Fruit fly (Drosophila melanogaster) whole organism, embryonic: ENCODE measurements around the gene kek6.

Source experiments
- Antp ChIP-seq: fragments of 200-800 bp; sonication (Bioruptor generic); optimal IDR thresholded peaks from 3 replicates; lab custom pipeline; 2016; ENCODE audit warnings: missing biosample characterization, missing genetic modification characterization
- Atf6 ChIP-seq: fragments of 200-800 bp; sonication (Bioruptor generic); IDR thresholded peaks from 2 replicates; pipeline ENCODE4 v1.3.6; 2022; ENCODE audit warnings: missing biosample characterization, missing genetic modification characterization
- CG10274 ChIP-seq: fragments of 200-800 bp; sonication (Bioruptor generic); optimal IDR thresholded peaks from 3 replicates; lab custom pipeline; 2017; ENCODE audit warnings: missing biosample characterization, mild to moderate bottlenecking, missing genetic modification characterization
- CG11247 ChIP-seq: fragments of 200-800 bp; sonication (Bioruptor generic); IDR thresholded peaks from 2 replicates; pipeline ENCODE4 v1.3.6; 2022; ENCODE audit warnings: missing biosample characterization, missing genetic modification characterization
- CG12219 ChIP-seq: fragments of 200-800 bp; sonication (Bioruptor generic); optimal IDR thresholded peaks from 3 replicates; lab custom pipeline; 2018; ENCODE audit warnings: missing biosample characterization, mild to moderate bottlenecking, missing genetic modification characterization
- CG14667 ChIP-seq: fragments of 200-800 bp; sonication (Bioruptor generic); IDR thresholded peaks from 2 replicates; pipeline ENCODE4 v1.3.6; 2022; ENCODE audit warnings: missing biosample characterization, missing genetic modification characterization
- CG16813 ChIP-seq: fragments of 200-800 bp; sonication (Bioruptor generic); IDR thresholded peaks from 3 replicates; pipeline ENCODE4 v1.3.6; 2022; ENCODE audit warnings: missing biosample characterization, missing genetic modification characterization; ENCODE audit not compliant: partially characterized antibody
- CG17385 ChIP-seq: fragments of 200-800 bp; sonication (Bioruptor generic); optimal IDR thresholded peaks from 3 replicates; lab custom pipeline; 2018; ENCODE audit warnings: missing biosample characterization, mild to moderate bottlenecking, missing genetic modification characterization
- CG2889 ChIP-seq: fragments of 200-800 bp; sonication (Bioruptor generic); IDR thresholded peaks from 3 replicates; pipeline ENCODE4 v1.3.6; 2022; ENCODE audit warnings: missing biosample characterization, missing genetic modification characterization
- CG30403 ChIP-seq: fragments of 200-800 bp; sonication (Bioruptor generic); optimal IDR thresholded peaks from 3 replicates; lab custom pipeline; 2016; ENCODE audit warnings: missing biosample characterization, missing genetic modification characterization
- CG3065 ChIP-seq: fragments of 200-800 bp; sonication (Bioruptor generic); optimal IDR thresholded peaks from 2 replicates; lab custom pipeline; 2016; ENCODE audit warnings: missing biosample characterization, missing genetic modification characterization
- CG34422 ChIP-seq: fragments of 200-800 bp; sonication (Bioruptor generic); IDR thresholded peaks from 3 replicates; pipeline ENCODE4 v1.3.6; 2022; ENCODE audit warnings: missing biosample characterization, missing genetic modification characterization
- CG3995 ChIP-seq: fragments of 200-800 bp; sonication (Bioruptor generic); optimal IDR thresholded peaks from 3 replicates; lab custom pipeline; 2016; ENCODE audit warnings: missing biosample characterization, missing genetic modification characterization
- CG4820 ChIP-seq: fragments of 200-800 bp; sonication (Bioruptor generic); optimal IDR thresholded peaks from 3 replicates; lab custom pipeline; 2016; ENCODE audit warnings: missing biosample characterization, missing genetic modification characterization
- CG6654 ChIP-seq: fragments of 200-800 bp; sonication (Bioruptor generic); optimal IDR thresholded peaks from 2 replicates; lab custom pipeline; 2017; ENCODE audit warnings: missing biosample characterization, mild to moderate bottlenecking, missing genetic modification characterization
- CG7556 ChIP-seq: fragments of 200-800 bp; sonication (Bioruptor generic); optimal IDR thresholded peaks from 2 replicates; lab custom pipeline; 2017; ENCODE audit warnings: missing biosample characterization, mild to moderate bottlenecking, missing genetic modification characterization
- CG9609 ChIP-seq: fragments of 200-800 bp; sonication (Bioruptor generic); optimal IDR thresholded peaks from 3 replicates; lab custom pipeline; 2016; ENCODE audit warnings: missing biosample characterization, missing genetic modification characterization
- ERR ChIP-seq: fragments of 200-800 bp; sonication (Bioruptor generic); optimal IDR thresholded peaks from 2 replicates; lab custom pipeline; 2016; ENCODE audit warnings: missing biosample characterization, missing genetic modification characterization
- Fer1 ChIP-seq: fragments of 200-800 bp; sonication (Bioruptor generic); optimal IDR thresholded peaks from 2 replicates; lab custom pipeline; 2017; ENCODE audit warnings: missing biosample characterization, mild to moderate bottlenecking, missing genetic modification characterization
- H15 ChIP-seq: fragments of 200-800 bp; sonication (Bioruptor generic); IDR thresholded peaks from 3 replicates; pipeline ENCODE4 v1.3.6; 2022; ENCODE audit warnings: missing biosample characterization, missing genetic modification characterization
- Hr51 ChIP-seq, 2 experiments: fragments of 200-800 bp; sonication (Bioruptor generic); optimal IDR thresholded peaks; 2 replicates in 1 of 2; 3 replicates in 1 of 2; lab custom pipeline; 2016 to 2018; ENCODE audit warnings: missing biosample characterization in 2 of 2, missing genetic modification characterization in 2 of 2, mild to moderate bottlenecking in 1 of 2, moderate library complexity in 1 of 2
- Lim3 ChIP-seq: fragments of 200-800 bp; sonication (Bioruptor generic); IDR thresholded peaks from 2 replicates; pipeline ENCODE4 v1.3.6; 2022; ENCODE audit warnings: missing biosample characterization, missing genetic modification characterization
- Mad ChIP-seq: fragments of 200-800 bp; sonication (Bioruptor generic); optimal IDR thresholded peaks from 2 replicates; lab custom pipeline; 2016; ENCODE audit warnings: missing biosample characterization, missing genetic modification characterization
- Med ChIP-seq: fragments of 200-800 bp; sonication (Bioruptor generic); peaks from one replicate; lab custom pipeline; 2016; ENCODE audit warnings: missing biosample characterization, missing genetic modification characterization, mild to moderate bottlenecking, inconsistent platforms, moderate library complexity
- Mes4 ChIP-seq: fragments of 200-800 bp; sonication (Bioruptor generic); optimal IDR thresholded peaks from 2 replicates; lab custom pipeline; 2016; ENCODE audit warnings: missing biosample characterization, missing genetic modification characterization
- Sox102F ChIP-seq: fragments of 200-800 bp; sonication (Bioruptor generic); optimal IDR thresholded peaks from 2 replicates; lab custom pipeline; 2018; ENCODE audit warnings: missing biosample characterization, mild to moderate bottlenecking, missing genetic modification characterization, moderate library complexity
- Stat92E ChIP-seq, 3 experiments: fragments of >200 bp in 2 of 3; fragments of 200-800 bp in 1 of 3; sonication (Bioruptor generic) in 1 of 3; optimal IDR thresholded peaks; 2 replicates each; lab custom pipeline; 2017 to 2019; ENCODE audit warnings: missing biosample characterization in 3 of 3, missing genetic modification characterization in 3 of 3, mild to moderate bottlenecking in 1 of 3, moderate library complexity in 1 of 3
- ac ChIP-seq: fragments of 200-800 bp; sonication (Bioruptor generic); optimal IDR thresholded peaks from 3 replicates; lab custom pipeline; 2017; ENCODE audit warnings: missing biosample characterization, mild to moderate bottlenecking, missing genetic modification characterization
- bigmax ChIP-seq: fragments of 200-800 bp; sonication (Bioruptor generic); optimal IDR thresholded peaks from 2 replicates; lab custom pipeline; 2018; ENCODE audit warnings: missing biosample characterization, mild to moderate bottlenecking, missing genetic modification characterization
- cas ChIP-seq: fragments of 200-800 bp; sonication (Bioruptor generic); IDR thresholded peaks from 2 replicates; pipeline ENCODE4 v1.3.6; 2022; ENCODE audit warnings: missing biosample characterization, missing genetic modification characterization
- ci ChIP-seq: fragments of 200-800 bp; sonication (Bioruptor generic); IDR thresholded peaks from 3 replicates; pipeline ENCODE4 v1.3.6; 2022; ENCODE audit warnings: missing biosample characterization, missing genetic modification characterization
- danr ChIP-seq: fragments of 200-800 bp; sonication (Bioruptor generic); IDR thresholded peaks from 2 replicates; pipeline ENCODE4 v1.3.6; 2022; ENCODE audit warnings: missing biosample characterization, missing genetic modification characterization
- dimm ChIP-seq: fragments of 200-800 bp; sonication (Bioruptor generic); IDR thresholded peaks from 2 replicates; pipeline ENCODE4 v1.3.6; 2022; ENCODE audit warnings: missing biosample characterization, missing genetic modification characterization
- gsb-n ChIP-seq: fragments of 200-800 bp; sonication (Bioruptor generic); optimal IDR thresholded peaks from 3 replicates; lab custom pipeline; 2018; ENCODE audit warnings: missing biosample characterization, mild to moderate bottlenecking, missing genetic modification characterization
- knrl ChIP-seq: fragments of 200-800 bp; sonication (Bioruptor generic); IDR thresholded peaks from 3 replicates; pipeline ENCODE4 v1.3.6; 2022; ENCODE audit warnings: missing biosample characterization, missing genetic modification characterization; ENCODE audit not compliant: partially characterized antibody
- lola ChIP-seq, 3 experiments: fragments of >200 bp in 2 of 3; fragments of 200-800 bp in 1 of 3; sonication (Bioruptor generic) in 1 of 3; optimal IDR thresholded peaks; 2 replicates each; lab custom pipeline; 2017 to 2019; ENCODE audit warnings: missing biosample characterization in 3 of 3, missing genetic modification characterization in 3 of 3, mild to moderate bottlenecking in 1 of 3, moderate library complexity in 1 of 3
- luna ChIP-seq: fragments of 200-800 bp; sonication (Bioruptor generic); optimal IDR thresholded peaks from 2 replicates; lab custom pipeline; 2016; ENCODE audit warnings: missing biosample characterization, missing genetic modification characterization
- maf-S ChIP-seq: fragments of 200-800 bp; sonication (Bioruptor generic); optimal IDR thresholded peaks from 2 replicates; lab custom pipeline; 2016; ENCODE audit warnings: missing biosample characterization, missing genetic modification characterization
- mam ChIP-seq: fragments of 200-800 bp; sonication (Bioruptor generic); optimal IDR thresholded peaks from 3 replicates; lab custom pipeline; 2016; ENCODE audit warnings: missing biosample characterization, missing genetic modification characterization
- mld ChIP-seq: fragments of 200-800 bp; sonication (Bioruptor generic); IDR thresholded peaks from 3 replicates; pipeline ENCODE4 v1.3.6; 2022; ENCODE audit warnings: missing biosample characterization, missing genetic modification characterization; ENCODE audit not compliant: partially characterized antibody
- nerfin-1 ChIP-seq: fragments of 200-800 bp; sonication (Bioruptor generic); optimal IDR thresholded peaks from 3 replicates; lab custom pipeline; 2019; ENCODE audit warnings: missing biosample characterization, mild to moderate bottlenecking, missing genetic modification characterization, moderate library complexity
- nom ChIP-seq: fragments of 200-800 bp; sonication (Bioruptor generic); optimal IDR thresholded peaks from 2 replicates; lab custom pipeline; 2017; ENCODE audit warnings: missing biosample characterization, missing genetic modification characterization, mild to moderate bottlenecking, moderate library complexity, missing genetic modification reagents
- pzg ChIP-seq: fragments of 200-800 bp; sonication (Bioruptor generic); optimal IDR thresholded peaks from 3 replicates; lab custom pipeline; 2018; ENCODE audit warnings: missing biosample characterization, mild to moderate bottlenecking, missing genetic modification characterization, moderate library complexity
- sna ChIP-seq: fragments of 200-800 bp; sonication (Bioruptor generic); IDR thresholded peaks from 2 replicates; pipeline ENCODE4 v1.3.6; 2022; ENCODE audit warnings: missing biosample characterization, missing genetic modification characterization; ENCODE audit not compliant: partially characterized antibody
- ssp ChIP-seq: fragments of 200-800 bp; sonication (Bioruptor generic); IDR thresholded peaks from 2 replicates; pipeline ENCODE4 v1.3.6; 2022; ENCODE audit warnings: missing biosample characterization, missing genetic modification characterization
- tap ChIP-seq: fragments of 200-800 bp; optimal IDR thresholded peaks from 3 replicates; lab custom pipeline; 2019; ENCODE audit warnings: missing biosample characterization, mild to moderate bottlenecking, missing genetic modification characterization, moderate library complexity
- tgo ChIP-seq: fragments of 200-800 bp; sonication (Bioruptor generic); IDR thresholded peaks from 3 replicates; pipeline ENCODE4 v1.3.6; 2022; ENCODE audit warnings: missing biosample characterization, missing genetic modification characterization
- tna ChIP-seq: fragments of 200-800 bp; sonication (Bioruptor generic); IDR thresholded peaks from 2 replicates; pipeline ENCODE4 v1.3.6; 2022; ENCODE audit warnings: missing biosample characterization, missing genetic modification characterization; ENCODE audit not compliant: partially characterized antibody
- toy ChIP-seq: fragments of 200-800 bp; sonication (Bioruptor generic); IDR thresholded peaks from 2 replicates; pipeline ENCODE4 v1.3.6; 2022; ENCODE audit warnings: missing biosample characterization, missing genetic modification characterization

Gene kek6

dm6 chr3R:31686692-31687351 is 64.9 kb downstream of the kek6 start (continued):
- TF ChIP-seq Atf6 (GFP tag; lab: Robert Waterston, UW) (no peak), Mes4 (GFP tag; lab: Kevin White, UChicago) (peak; percentile 86), CG2889 (GFP tag; lab: Robert Waterston, UW) (no peak), CG14667 (GFP tag; lab: Robert Waterston, UW) (peak; percentile 70), lola (GFP tag; optimal IDR thresholded peaks at IDR 0.05; lab: Kevin White, UChicago) (peak in 1 of 3 experiments; percentile 97), CG12219 (GFP tag; lab: Kevin White, UChicago) (peak; percentile 87), Antp (GFP tag; lab: Kevin White, UChicago) (peak; percentile 78), ssp (peak; percentile 60), cas (GFP tag; lab: Robert Waterston, UW) (no peak), CG3065 (peak; percentile 75), tna (GFP tag; lab: Robert Waterston, UW) (no peak), ac (GFP tag; lab: Kevin White, UChicago) (peak; percentile 73), nom (GFP tag; lab: Kevin White, UChicago) (peak; percentile 79), CG34422 (GFP tag; lab: Robert Waterston, UW) (peak; percentile 75; the same call in 2 of the 3 replicates), mam (GFP tag; lab: Kevin White, UChicago) (peak; percentile 50), Lim3 (0 out of 2 replicates have a peak, but pooled peaks have one; percentile 27), CG16813 (GFP tag; lab: Robert Waterston, UW) (no peak), bigmax (GFP tag; lab: Kevin White, UChicago) (peak; percentile 23), pzg (no peak), dimm (GFP tag; lab: Robert Waterston, UW) (peak; percentile 48; the same call in 1 of the 2 replicates), mld (GFP tag; lab: Robert Waterston, UW) (no peak), Mad (GFP tag; lab: Kevin White, UChicago) (peak; percentile 88), gsb-n (tag; lab: Kevin White, UChicago) (peak; percentile 95), toy (GFP tag; lab: Robert Waterston, UW) (no peak), luna (GFP tag; lab: Kevin White, UChicago) (no peak), CG9609 (GFP tag; lab: Kevin White, UChicago) (peak; percentile 78), H15 (GFP tag; lab: Robert Waterston, UW) (peak; percentile 75), CG10274 (GFP tag; lab: Kevin White, UChicago) (peak; percentile 46), sna (GFP tag; lab: Robert Waterston, UW) (no peak), knrl (GFP tag; lab: Robert Waterston, UW) (no peak), Med (GFP tag; lab: Kevin White, UChicago) (peak; percentile 97), CG30403 (GFP tag; lab: Kevin White, UChicago) (peak; percentile 89), maf-S (GFP tag; lab: Kevin White, UChicago) (peak; percentile 70), tgo (GFP tag; lab: Robert Waterston, UW) (peak; percentile 60; the same call in 2 of the 3 replicates), CG7556 (GFP tag; lab: Kevin White, UChicago) (peak; percentile 87), Sox102F (GFP tag; lab: Kevin White, UChicago) (peak; percentile 92), ci (GFP tag; lab: Robert Waterston, UW) (peak; percentile 97), Fer1 (GFP tag; lab: Kevin White, UChicago) (no peak), CG6654 (GFP tag; lab: Kevin White, UChicago) (peak; percentile 82), CG4820 (GFP tag; lab: Kevin White, UChicago) (peak; percentile 94), CG11247 (no peak), nerfin-1 (peak; percentile 91), CG3995 (no peak), Stat92E (GFP tag; optimal IDR thresholded peaks at IDR 0.05; lab: Kevin White, UChicago) (peak in 1 of 3 experiments; percentile 95), danr (GFP tag; lab: Robert Waterston, UW) (peak; percentile 76), tap (peak; percentile 87), CG17385 (GFP tag; lab: Kevin White, UChicago) (peak; percentile 81), Hr51 (GFP tag; optimal IDR thresholded peaks at IDR 0.05; lab: Kevin White, UChicago) (peak; percentile 68 to 74), ERR (peak; percentile 53)
